Fruit fly (Drosophila melanogaster): ENCODE data around the gene AMPdeam.

AMPdeam gene

dm6 chrX:13787282-13787850 is 58.3 kb downstream of the AMPdeam start:
- TF ChIP-seq Hr4 (GFP tag; optimal IDR thresholded peaks at IDR 0.05) (no peak), CG8119 (GFP tag; IDR thresholded peaks at IDR 0.05) (no peak), spab (GFP tag; optimal IDR thresholded peaks at IDR 0.05) (no peak), CG11902 (GFP tag; optimal IDR thresholded peaks at IDR 0.05) (no peak), CG1621 (tag; optimal IDR thresholded peaks at IDR 0.05) (no peak), Eip78C (GFP tag) (no peak), CG11294 (GFP tag; IDR thresholded peaks at IDR 0.05) (no peak), Hr38 (GFP tag; optimal IDR thresholded peaks at IDR 0.05) (no peak), CG4318 (GFP tag; optimal IDR thresholded peaks at IDR 0.05) (no peak), CG31627 (GFP tag; optimal IDR thresholded peaks at IDR 0.05) (no peak), CG9139 (GFP tag; optimal IDR thresholded peaks at IDR 0.05) (no peak), CG10631 (GFP tag; optimal IDR thresholded peaks at IDR 0.05) (no peak), CG6854 (GFP tag; optimal IDR thresholded peaks at IDR 0.05) (no peak), achi (GFP tag; optimal IDR thresholded peaks at IDR 0.05) (no peak), Eip75B (GFP tag; optimal IDR thresholded peaks at IDR 0.05) (no peak), vri (GFP tag; optimal IDR thresholded peaks at IDR 0.05) (no peak), CG3032 (tag; optimal IDR thresholded peaks at IDR 0.05) (no peak)

DNA sequence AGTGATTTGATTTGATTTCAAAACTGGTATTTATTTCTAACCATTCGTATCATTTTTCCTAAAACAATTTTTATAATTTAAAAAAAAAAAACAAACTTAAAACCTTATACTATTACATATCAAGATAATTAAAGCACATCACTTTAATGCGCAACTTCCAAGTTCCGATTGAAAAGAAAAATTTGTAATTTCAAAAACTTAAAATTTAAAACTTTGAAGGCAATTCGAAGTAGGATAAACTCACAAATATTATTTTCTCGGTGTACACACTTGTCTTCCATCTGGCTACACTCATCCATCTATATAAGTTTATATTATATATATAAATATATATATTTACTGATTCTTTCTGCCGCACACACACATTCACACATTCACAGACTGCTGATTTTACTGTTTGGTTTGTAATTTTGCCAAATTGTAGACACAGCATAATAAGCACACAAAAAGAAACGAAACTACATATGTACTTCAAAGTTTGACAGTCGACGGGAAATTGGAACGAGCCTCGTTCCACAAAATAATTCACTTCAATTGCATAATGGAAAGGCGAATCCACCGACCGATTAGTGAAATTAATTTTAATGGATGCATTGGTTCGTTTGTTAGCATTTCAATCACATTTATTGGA is 59.5 kb downstream of the AMPdeam start:
- TF ChIP-seq svp (GFP tag): peak; percentile 51
- TF ChIP-seq Gug (GFP tag; IDR thresholded peaks at IDR 0.05): no peak
- no peak for TF ChIP-seq CG1621 (tag; optimal IDR thresholded peaks at IDR 0.05)
- TF ChIP-seq eg (GFP tag; IDR thresholded peaks at IDR 0.05): no peak
- TF ChIP-seq Hr4 (GFP tag; optimal IDR thresholded peaks at IDR 0.05): no peak
- TF ChIP-seq CG4318 (GFP tag; optimal IDR thresholded peaks at IDR 0.05): no peak
- TF ChIP-seq Eip78C (GFP tag): peak; percentile 70

DNA sequence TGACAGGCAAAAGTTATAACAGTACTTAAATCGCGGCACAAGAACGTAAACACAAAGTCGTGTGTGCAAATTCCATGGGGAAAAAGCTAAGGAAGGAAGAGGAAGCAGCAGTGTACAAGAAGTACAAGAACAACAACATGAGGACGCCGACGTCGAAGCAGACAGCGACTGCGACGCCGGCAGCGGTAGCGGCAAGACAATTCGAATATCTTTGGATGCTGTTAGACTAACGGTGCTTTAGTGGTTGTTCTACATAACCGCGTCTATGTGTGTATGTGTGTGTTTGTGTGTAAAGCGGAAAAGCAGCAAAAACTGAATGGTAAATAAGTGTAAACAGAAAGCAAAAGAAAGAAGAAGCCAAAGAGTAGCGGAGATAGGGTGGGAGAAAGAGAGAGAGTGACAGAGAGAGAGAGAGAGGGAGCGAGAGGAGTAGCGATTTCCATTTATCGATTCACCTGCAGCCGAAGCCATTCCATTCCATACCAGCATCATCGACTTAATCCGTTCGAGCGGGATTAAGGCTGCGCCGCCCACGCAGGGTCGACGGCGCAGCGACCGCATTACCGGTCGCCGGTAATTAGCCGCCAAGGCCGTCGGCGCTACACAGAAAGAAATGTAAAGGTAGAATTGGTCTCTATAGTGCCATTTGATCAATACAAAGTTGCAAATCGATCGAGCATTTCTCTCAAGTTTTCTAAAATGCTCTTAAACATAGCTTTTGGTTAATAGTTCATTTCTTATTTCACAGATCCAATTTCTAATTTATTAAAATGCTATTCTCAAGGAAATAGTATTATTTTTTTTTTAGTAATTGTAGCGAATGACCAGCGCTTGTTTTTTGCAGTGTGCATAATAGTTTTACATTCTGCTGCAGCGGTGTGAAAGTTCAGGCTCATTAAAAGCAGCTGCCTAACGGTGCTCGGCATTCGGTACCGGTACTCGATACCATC is 61.4 kb downstream of the AMPdeam start:
- peak; percentile 66 for TF ChIP-seq OdsH (GFP tag; optimal IDR thresholded peaks at IDR 0.05)
- peak; percentile 88 for TF ChIP-seq Eip78C (GFP tag)
- peak; percentile 84 for TF ChIP-seq Hr4 (GFP tag; optimal IDR thresholded peaks at IDR 0.05)
- TF ChIP-seq cyc (GFP tag; optimal IDR thresholded peaks at IDR 0.05): peak; percentile 13
- TF ChIP-seq ss (GFP tag; optimal IDR thresholded peaks at IDR 0.05): peak; percentile 19 to 23
- peak; percentile 57 for TF ChIP-seq acj6 (GFP tag; optimal IDR thresholded peaks at IDR 0.05)
- TF ChIP-seq CG10631 (GFP tag; optimal IDR thresholded peaks at IDR 0.05): peak; percentile 16
- peak; percentile 36 for TF ChIP-seq lz (GFP tag; optimal IDR thresholded peaks at IDR 0.05)
- TF ChIP-seq CG34406 (GFP tag; optimal IDR thresholded peaks at IDR 0.05): peak; percentile 25
- peak; percentile 43 for TF ChIP-seq CG3032 (tag; optimal IDR thresholded peaks at IDR 0.05)
- peak; percentile 8 for TF ChIP-seq CG16779 (tag; optimal IDR thresholded peaks at IDR 0.05)
- TF ChIP-seq CG6792 (GFP tag; optimal IDR thresholded peaks at IDR 0.05): peak; percentile 27
- peak; percentile 23 for TF ChIP-seq Lpt (GFP tag; optimal IDR thresholded peaks at IDR 0.05)
- no peak for TF ChIP-seq spab (GFP tag; optimal IDR thresholded peaks at IDR 0.05)
- peak; percentile 89 for TF ChIP-seq CG32006 (GFP tag; optimal IDR thresholded peaks at IDR 0.05)
- peak; percentile 32 for TF ChIP-seq CG31627 (GFP tag; optimal IDR thresholded peaks at IDR 0.05)
- TF ChIP-seq Hr39 (GFP tag; optimal IDR thresholded peaks at IDR 0.05): peak; percentile 38
- TF ChIP-seq pdm3 (GFP tag; optimal IDR thresholded peaks at IDR 0.05): peak; percentile 66
- TF ChIP-seq topi (GFP tag; optimal IDR thresholded peaks at IDR 0.05): peak; percentile 27
- peak; percentile 68 for TF ChIP-seq CG6276 (GFP tag; optimal IDR thresholded peaks at IDR 0.05)
- peak; percentile 40 for TF ChIP-seq Sox102F (GFP tag; optimal IDR thresholded peaks at IDR 0.05)
- peak; percentile 27 for TF ChIP-seq Ets96B (tag; optimal IDR thresholded peaks at IDR 0.05)
- TF ChIP-seq Eip93F (GFP tag; optimal IDR thresholded peaks at IDR 0.05): no peak
- TF ChIP-seq svp (GFP tag): peak; percentile 49
- TF ChIP-seq Smox (GFP tag; optimal IDR thresholded peaks at IDR 0.05): peak; percentile 27
- TF ChIP-seq CG4318 (GFP tag; optimal IDR thresholded peaks at IDR 0.05): peak; percentile 67
- TF ChIP-seq esn (GFP tag; optimal IDR thresholded peaks at IDR 0.05): peak; percentile 31
- peak; percentile 72 for TF ChIP-seq CG8119 (GFP tag; IDR thresholded peaks at IDR 0.05)
- TF ChIP-seq salr (GFP tag; optimal IDR thresholded peaks at IDR 0.05): peak in 1 of 2 experiments; percentile 16
- no peak for TF ChIP-seq Blimp-1 (GFP tag; optimal IDR thresholded peaks at IDR 0.05)
- peak; percentile 57 for TF ChIP-seq CG11294 (GFP tag; IDR thresholded peaks at IDR 0.05)
- TF ChIP-seq CG8632 (GFP tag; optimal IDR thresholded peaks at IDR 0.05): no peak
- peak; percentile 38 for TF ChIP-seq achi (GFP tag; optimal IDR thresholded peaks at IDR 0.05)
- peak; percentile 57 for TF ChIP-seq dsx (GFP tag; optimal IDR thresholded peaks at IDR 0.05; ENCODE audit: poor library complexity, severe bottlenecking)
